Worm (Caenorhabditis elegans) whole organism, L4/young adult: Measurements from ENCODE around the gene Y51H7C.10.
"Not testable (repeated sequence)": the region's sequence is repeated elsewhere in the genome, so short reads cannot be mapped to it uniquely, and the experiment has no call there.

Experiments used
- W03F9.2 ChIP-seq: fragments of 150-350 bp; optimal IDR thresholded peaks from 2 replicates; lab custom pipeline; 2014; ENCODE audit warnings: missing biosample characterization, missing genetic modification characterization
- dao-5 ChIP-seq: sonication (generic microtip); optimal IDR thresholded peaks from 2 replicates; lab custom pipeline; 2016; ENCODE audit warnings: missing genotype, missing genetic modification characterization, moderate library complexity, missing compliant biosample characterization
- him-1 ChIP-seq: sonication (generic microtip); optimal IDR thresholded peaks from 2 replicates; lab custom pipeline; 2016; ENCODE audit warnings: missing genotype, missing genetic modification reagents, missing genetic modification characterization, missing compliant biosample characterization

Gene Y51H7C.10

DNA sequence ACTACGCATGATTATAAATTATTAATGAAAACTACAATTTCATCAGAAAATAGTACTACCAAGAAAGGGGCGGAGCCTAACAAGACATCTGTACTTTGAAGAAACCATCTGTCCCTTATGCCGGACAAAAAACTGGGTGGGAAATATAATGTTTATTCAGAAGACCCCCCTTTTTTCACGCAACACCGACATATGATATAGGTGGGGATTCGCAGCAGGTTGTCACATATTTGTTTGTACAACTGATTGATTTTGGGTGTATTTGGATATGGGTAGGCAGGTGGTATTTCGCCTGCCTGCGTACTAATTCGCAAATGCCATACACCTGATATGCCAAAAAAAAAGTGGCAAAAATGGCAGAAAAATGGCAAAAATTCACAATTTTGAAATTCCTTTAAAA, at the start of gene Y51H7C.10:
TSS of gene Y51H7C.10 (minus strand) at position 101 of the 400 bp plus-strand sequence.
- TF ChIP-seq W03F9.2 (tag; lab: Kevin White, UChicago): no peak
- TF ChIP-seq him-1 (tag; lab: Kevin White, UChicago): no peak

DNA sequence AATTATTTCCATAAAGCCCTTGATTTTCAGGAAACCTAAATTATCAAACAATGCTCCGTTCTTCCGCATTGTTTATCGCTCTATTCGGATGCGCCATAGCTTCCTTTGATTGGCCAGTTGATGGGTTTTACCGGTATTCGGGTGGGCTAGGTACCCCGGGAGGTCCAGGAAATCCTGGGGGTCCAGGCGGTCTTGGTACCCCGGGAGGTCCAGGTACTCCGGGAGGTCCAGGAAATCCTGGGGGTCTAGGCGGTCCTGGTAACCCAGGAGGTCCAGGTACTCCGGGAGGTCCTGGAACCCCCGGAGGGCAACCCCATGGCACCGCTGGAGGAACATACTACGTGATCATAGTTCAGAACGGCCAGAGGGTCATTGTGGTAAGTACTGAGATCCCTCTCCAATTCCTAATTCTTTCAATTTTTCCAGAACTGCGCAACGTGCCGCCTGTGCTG, 47.0 kb upstream of the Y51H7C.10 start, which contains the start of gene H17B01.2:
TSS of gene H17B01.2 (plus strand) at position 51 of the 452 bp plus-strand sequence.
- TF ChIP-seq dao-5: no peak
- TF ChIP-seq him-1 (tag; lab: Kevin White, UChicago): no peak
- TF ChIP-seq W03F9.2 (tag; lab: Kevin White, UChicago): no peak

DNA sequence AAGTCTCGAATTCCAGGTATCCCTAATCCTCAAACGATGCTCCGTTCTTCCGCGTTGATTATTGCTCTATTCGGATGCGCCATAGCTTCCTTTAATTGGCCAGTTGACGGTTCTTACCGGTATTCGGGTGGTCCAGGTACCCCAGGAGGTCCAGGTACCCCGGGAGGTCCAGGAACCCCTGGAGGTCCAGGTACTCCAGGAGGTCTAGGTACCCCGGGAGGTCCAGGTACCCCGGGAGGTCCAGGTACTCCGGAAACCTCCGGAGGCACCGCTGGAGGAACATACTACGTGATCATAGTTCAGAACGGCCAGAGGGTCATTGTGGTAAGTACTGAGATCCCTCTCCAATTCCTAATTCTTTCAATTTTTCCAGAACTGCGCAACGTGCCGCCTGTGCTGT, 44.2 kb upstream of the Y51H7C.10 start, which contains the start of gene Y51H7C.1:
TSS of gene Y51H7C.1 (plus strand) at position 17 of the 400 bp plus-strand sequence.
- TF ChIP-seq W03F9.2 (tag; lab: Kevin White, UChicago); him-1 (tag; lab: Kevin White, UChicago); dao-5: not testable (repeated sequence)

DNA sequence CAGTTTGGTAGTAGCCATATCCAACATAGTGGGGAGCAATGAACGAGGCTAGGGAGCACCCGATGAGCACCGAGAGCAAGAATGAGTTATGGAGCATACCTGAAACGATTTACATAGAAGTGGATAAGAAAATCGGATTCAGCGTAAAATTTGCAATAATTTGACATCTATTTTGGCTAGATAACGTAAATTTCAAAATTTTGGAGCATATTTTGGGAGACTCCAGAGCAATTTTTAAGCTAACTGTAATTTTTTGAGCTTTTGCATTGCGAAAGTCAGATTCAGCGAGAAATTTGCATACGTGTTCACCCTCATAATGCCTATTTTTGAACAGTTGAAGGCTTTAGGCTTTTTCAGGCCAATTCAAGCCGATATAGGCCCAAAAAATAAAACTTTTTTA, 42.9 kb upstream of the Y51H7C.10 start, which contains the start of gene Y51H7C.13:
TSS of gene Y51H7C.13 (minus strand) at position 101 of the 400 bp plus-strand sequence.
- TF ChIP-seq him-1 (tag; lab: Kevin White, UChicago): no peak
- TF ChIP-seq W03F9.2 (tag; lab: Kevin White, UChicago): no peak
- no peak for TF ChIP-seq dao-5

DNA sequence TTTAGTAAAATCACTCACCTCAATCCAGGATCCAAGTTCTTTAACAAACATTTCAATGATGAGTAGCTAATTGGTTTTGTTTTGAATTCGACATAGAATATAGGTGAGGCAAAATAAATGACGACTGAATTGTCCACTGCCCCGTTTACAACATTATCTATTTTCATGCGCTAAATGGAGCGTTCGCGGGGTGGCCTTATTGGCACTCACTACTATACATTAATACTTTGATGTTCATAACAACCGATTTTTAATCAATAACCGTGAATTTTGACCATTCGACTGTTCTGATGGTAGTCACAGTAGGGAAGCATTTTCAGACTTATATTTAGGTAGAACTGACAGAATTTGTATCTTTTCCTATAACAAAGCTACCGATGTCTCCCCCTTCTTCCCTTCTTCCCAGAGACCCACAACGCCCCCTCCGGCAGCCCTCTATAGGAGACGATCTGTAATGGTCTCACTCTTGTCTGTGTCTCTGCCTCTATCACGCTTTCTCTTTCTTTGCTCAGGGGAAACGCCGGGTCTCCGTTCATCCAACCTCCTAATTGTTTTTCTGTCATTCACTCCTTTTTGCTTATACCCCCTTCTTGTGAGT, 23.2 kb upstream of the Y51H7C.10 start, which contains the start of gene Y51H7C.12:
TSS of gene Y51H7C.12 (minus strand) at position 51 of the 598 bp plus-strand sequence.
- not testable (repeated sequence) for TF ChIP-seq dao-5; him-1 (tag; lab: Kevin White, UChicago); W03F9.2 (tag; lab: Kevin White, UChicago)

DNA sequence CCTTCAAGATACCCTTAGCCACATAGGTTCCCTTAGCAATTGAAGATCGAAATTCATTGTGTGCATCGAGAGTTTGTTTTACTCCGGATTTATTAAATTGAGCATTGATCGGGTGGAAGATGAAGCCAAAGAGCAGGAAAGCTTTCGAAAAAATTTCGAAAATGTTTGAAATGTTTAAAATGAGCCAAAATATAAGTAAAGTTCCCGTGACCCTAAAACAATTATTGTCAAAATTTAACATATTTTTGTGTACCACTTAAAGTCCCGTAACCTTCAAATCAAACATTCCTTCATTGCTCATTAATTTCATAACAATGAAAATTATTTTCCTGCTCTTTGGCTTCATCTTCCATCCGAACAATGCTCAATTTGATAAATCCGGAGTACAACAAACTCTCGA, 21.4 kb upstream of the Y51H7C.10 start, which contains the start of gene scl-17:
TSS of gene scl-17 (plus strand) at position 301 of the 400 bp plus-strand sequence.
- no peak for TF ChIP-seq W03F9.2 (tag; lab: Kevin White, UChicago)
- no peak for TF ChIP-seq him-1 (tag; lab: Kevin White, UChicago)
- TF ChIP-seq dao-5: no peak

DNA sequence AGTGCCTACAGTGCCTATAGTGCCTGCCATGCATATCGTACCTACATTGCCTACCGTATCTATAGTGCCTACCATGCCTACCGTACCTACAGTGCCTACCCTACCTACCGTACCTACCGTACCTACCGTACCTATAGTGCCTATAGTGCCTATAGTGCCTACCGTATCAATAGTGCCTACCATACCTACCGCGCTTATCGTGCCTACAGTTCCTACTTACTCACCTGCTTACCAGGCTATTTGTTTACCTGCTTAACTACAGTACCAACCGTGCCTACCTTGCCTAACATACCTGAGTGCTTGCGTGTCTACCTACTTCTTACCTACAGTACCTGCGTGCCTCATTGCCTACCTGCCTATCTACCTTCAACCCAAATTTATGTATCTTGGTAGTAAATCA, 17.9 kb upstream of the Y51H7C.10 start:
- TF ChIP-seq W03F9.2 (tag; lab: Kevin White, UChicago) (no peak), dao-5 (no peak), him-1 (tag; lab: Kevin White, UChicago) (no peak)

DNA sequence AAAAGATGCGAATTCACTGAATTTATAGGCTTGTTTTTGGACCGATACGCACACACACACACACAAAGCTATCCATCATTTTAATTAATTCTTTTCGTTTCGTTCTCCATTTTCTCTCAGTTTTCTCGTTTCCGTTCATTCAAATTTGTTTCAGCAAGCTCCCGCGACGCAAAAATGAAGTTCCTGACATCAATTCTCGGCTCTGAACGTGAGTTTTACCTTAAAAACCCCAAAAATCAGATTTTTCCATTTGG, 14.7 kb upstream of the Y51H7C.10 start, which contains the start of gene Y51H7C.3:
TSS of gene Y51H7C.3 (plus strand) at position 155 of the 254 bp plus-strand sequence.
- TF ChIP-seq him-1 (tag; lab: Kevin White, UChicago) (no peak), dao-5 (no peak), W03F9.2 (tag; lab: Kevin White, UChicago) (no peak)

DNA sequence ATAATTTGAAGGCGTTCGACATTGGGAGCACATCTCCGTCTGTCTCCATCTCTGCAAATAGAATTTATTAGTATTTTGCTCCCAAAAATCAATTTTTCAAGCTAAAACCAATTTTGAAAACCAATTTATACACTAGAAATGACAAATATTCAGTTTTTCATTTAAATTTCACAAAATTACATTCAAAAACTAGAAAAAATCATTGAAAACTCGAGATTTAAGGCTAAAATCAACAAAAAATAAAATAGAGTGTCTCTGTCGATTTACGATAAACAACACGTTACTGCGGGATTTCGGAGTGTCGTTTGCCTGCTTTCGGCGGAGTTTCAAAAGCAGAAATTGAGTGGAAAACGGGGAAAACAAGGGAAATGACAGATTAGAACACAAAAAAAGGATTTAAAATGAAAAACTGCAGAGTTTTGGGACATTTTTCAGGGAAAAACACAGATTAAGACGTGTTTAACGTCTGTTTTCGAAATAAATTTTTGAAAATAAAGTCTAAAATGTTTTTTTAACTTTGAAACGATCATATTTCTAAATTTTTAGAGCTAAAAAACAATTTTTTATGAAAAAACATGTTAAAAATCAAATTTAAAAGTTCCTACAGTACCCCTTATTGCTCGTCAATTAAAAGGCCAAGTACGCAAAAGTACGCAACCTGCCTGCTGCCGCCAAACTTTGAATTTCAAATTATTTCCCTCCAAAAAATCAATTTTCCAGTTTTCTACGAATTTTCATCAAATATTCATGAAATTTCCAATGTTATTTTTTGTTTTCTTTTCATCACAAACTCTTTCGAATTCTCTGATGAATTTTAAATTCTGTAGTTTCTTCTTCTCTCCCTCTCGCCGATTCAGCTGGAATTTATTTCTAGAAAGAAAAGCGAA, 14.1 kb upstream of the Y51H7C.10 start, which contains the start of gene nol-6:
TSS of gene nol-6 (minus strand) at position 51 of the 887 bp plus-strand sequence.
- TF ChIP-seq dao-5: no peak
- TF ChIP-seq him-1 (tag; lab: Kevin White, UChicago): no peak
- no peak for TF ChIP-seq W03F9.2 (tag; lab: Kevin White, UChicago)

DNA sequence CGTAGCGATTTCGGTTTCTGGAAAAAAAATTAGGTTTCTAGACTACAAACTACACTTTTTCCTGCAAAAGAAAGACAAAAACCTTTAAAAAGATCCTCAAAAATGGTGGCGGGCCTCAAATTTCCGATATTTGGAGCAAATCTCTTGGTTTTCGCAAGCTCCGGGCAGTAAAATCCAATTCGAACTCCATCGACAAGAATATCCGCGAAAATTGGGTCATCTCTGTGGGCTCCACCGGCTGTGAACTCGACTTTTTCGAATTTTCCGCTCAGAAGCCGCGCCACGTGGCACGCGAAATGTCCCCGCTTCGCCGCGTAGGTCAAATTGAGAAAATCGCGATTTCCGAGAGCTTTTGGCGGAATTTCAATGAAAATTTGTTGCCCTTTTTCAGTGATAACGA, 13.2 kb upstream of the Y51H7C.10 start:
- no peak for TF ChIP-seq dao-5
- no peak for TF ChIP-seq W03F9.2 (tag; lab: Kevin White, UChicago)
- no peak for TF ChIP-seq him-1 (tag; lab: Kevin White, UChicago)

DNA sequence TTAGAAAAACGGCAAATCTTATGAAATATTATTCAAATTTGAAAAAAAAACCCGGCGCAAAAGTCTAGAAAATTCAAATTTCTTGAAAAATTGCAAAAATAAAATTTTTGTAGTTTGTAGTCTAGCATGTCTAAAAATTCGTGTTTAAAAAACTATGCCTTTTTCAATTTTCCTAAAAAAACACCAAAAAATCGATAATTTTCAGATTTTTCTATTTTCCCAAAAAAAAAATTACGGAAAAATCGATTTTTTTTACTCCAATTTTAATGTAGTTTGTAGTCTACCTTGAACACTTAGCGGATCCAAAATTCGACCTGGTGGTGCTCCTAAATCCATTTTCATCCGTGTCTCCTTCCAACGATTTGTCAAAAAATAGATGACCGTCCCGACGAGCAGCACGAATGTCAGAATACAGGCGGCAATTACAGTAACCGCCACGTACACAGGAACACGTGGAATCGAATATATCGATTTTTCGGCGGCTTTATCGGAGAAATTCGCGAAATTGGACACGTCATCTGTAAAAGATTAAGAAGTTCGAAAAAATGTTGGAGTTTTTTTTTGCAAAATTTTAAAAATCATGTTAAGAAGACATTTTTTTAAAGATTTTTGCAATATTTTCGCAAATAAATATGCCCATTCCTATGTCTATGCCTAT, 2.6 kb downstream of the Y51H7C.10 start:
- no peak for TF ChIP-seq him-1 (tag; lab: Kevin White, UChicago)
- no peak for TF ChIP-seq W03F9.2 (tag; lab: Kevin White, UChicago)
- no peak for TF ChIP-seq dao-5

DNA sequence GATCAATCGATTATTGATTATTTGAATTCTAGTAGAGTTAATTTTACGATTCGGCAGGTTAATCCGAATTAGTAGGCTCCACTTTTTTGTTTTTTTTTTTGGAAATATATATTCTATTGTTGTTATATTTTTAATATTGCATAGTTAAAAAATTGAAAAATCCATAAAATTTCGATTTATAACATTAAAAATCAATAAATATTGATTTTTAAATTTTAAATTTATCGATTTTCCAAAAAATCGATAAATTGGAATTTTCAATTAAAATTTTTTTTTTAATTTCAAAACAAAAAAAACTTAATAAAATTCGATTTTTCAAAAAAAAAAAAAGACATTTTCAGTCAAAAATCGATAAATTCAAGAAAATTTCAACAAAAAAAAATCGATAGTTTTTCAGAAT, 3.6 kb downstream of the Y51H7C.10 start:
- TF ChIP-seq W03F9.2 (tag; lab: Kevin White, UChicago) (no peak), dao-5 (no peak), him-1 (tag; lab: Kevin White, UChicago) (no peak)

DNA sequence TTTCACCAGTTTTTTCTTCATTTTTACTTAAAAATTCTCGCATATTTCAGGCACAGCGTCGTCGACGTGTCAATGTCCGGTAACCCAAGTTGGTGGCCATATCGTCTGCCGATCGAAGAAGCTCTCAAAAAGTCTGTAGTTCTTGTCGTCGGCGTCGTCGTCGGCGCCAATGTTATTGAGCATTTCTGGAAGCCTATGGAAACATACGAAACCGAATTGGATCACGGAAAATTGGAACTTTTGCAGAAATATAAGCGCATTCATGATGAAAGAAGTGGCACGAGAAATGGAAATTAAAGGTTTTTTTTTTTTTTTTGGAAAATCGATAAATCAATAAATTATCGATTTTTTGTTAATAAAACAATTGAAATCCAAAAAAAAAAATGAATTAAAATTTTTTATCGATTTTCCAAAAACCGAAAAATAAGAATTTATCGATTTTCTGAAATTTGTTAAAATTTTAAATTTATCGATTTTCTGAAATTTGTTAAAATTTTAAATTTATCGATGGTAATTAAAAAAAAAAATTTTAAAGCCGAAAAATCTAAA, 11.1 kb downstream of the Y51H7C.10 start, which contains the start of gene alkb-1:
TSS of gene alkb-1 (plus strand) at position 51 of the 549 bp plus-strand sequence.
- TF ChIP-seq him-1 (tag; lab: Kevin White, UChicago): no peak
- no peak for TF ChIP-seq dao-5
- no peak for TF ChIP-seq W03F9.2 (tag; lab: Kevin White, UChicago)
